Fruit fly (Drosophila melanogaster) S2 (cell line): Measurements from ENCODE around the gene drm.

Experiments
- CG8478 ChIP-seq: fragments of >200 bp; optimal IDR thresholded peaks from 2 replicates; lab custom pipeline; 2018
- CTCF ChIP-seq, 2 experiments: fragments of >200 bp; optimal IDR thresholded peaks; 2 replicates each; lab custom pipeline; 2018

DNA sequence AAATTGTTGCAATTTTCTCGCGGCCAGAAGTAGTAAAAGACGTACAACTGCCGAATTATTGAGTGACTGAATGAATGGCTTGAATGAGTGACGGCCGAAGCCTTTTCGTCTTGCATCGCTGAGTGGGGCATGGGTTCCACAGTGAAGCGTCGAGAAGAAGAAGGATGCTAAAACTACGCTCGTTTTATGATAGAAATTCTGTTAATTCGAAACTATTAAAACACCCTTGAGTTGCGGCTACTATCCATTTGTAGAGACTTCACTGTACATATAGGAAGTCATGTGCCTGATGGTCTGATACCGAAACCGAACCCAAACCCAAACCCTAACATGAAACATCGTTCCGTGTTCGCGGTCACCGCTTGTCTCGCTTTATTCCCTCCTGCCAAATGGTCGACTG, 46.3 kb downstream of the drm start:
- TF ChIP-seq CTCF (optimal IDR thresholded peaks at IDR 0.05; lab: Kevin White, UChicago) (no peak), CG8478 (lab: Kevin White, UChicago) (no peak)
